Fruit fly (Drosophila melanogaster) whole organism, embryonic: ENCODE data around the gene DCP2.

ENCODE experiments used
- Abd-B ChIP-seq: fragments of 200-800 bp; sonication (Bioruptor generic); optimal IDR thresholded peaks from 2 replicates; lab custom pipeline; 2018; ENCODE audit warnings: missing biosample characterization, mild to moderate bottlenecking, missing genetic modification characterization, moderate library complexity
- CG10267 ChIP-seq: fragments of 200-800 bp; sonication (Bioruptor generic); optimal IDR thresholded peaks from 2 replicates; lab custom pipeline; 2018; ENCODE audit warnings: missing biosample characterization, mild to moderate bottlenecking, missing genetic modification characterization, moderate library complexity
- CG10959 ChIP-seq: fragments of 200-800 bp; sonication (Bioruptor generic); IDR thresholded peaks from 2 replicates; pipeline ENCODE4 v1.3.6; 2022; ENCODE audit warnings: missing biosample characterization, missing genetic modification characterization
- CG10979 ChIP-seq: fragments of 200-800 bp; sonication (Bioruptor generic); optimal IDR thresholded peaks from 2 replicates; lab custom pipeline; 2018; ENCODE audit warnings: missing biosample characterization, mild to moderate bottlenecking, missing genetic modification characterization, moderate library complexity
- CG11456 ChIP-seq: fragments of 200-800 bp; sonication (Bioruptor generic); IDR thresholded peaks from 3 replicates; pipeline ENCODE4 v1.3.6; 2022; ENCODE audit warnings: missing biosample characterization, missing genetic modification characterization
- CG12071 ChIP-seq: fragments of 200-800 bp; sonication (Bioruptor generic); optimal IDR thresholded peaks from 3 replicates; lab custom pipeline; 2018; ENCODE audit warnings: missing biosample characterization, mild to moderate bottlenecking, missing genetic modification characterization
- CG12219 ChIP-seq: fragments of 200-800 bp; sonication (Bioruptor generic); optimal IDR thresholded peaks from 3 replicates; lab custom pipeline; 2018; ENCODE audit warnings: missing biosample characterization, mild to moderate bottlenecking, missing genetic modification characterization
- CG12659 ChIP-seq: fragments of 200-800 bp; sonication (Bioruptor generic); optimal IDR thresholded peaks from 3 replicates; lab custom pipeline; 2017; ENCODE audit warnings: mild to moderate bottlenecking, missing biosample characterization, missing genetic modification reagents, missing genetic modification characterization
- CG13123 ChIP-seq: fragments of 200-800 bp; sonication (Bioruptor generic); optimal IDR thresholded peaks from 2 replicates; lab custom pipeline; 2016; ENCODE audit warnings: missing biosample characterization, missing genetic modification characterization
- CG14050 ChIP-seq: fragments of 200-800 bp; sonication (Bioruptor generic); IDR thresholded peaks from 3 replicates; pipeline ENCODE4 v1.3.6; 2022; ENCODE audit warnings: missing biosample characterization, missing genetic modification characterization
- CG17568 ChIP-seq: fragments of 200-800 bp; sonication (Bioruptor generic); optimal IDR thresholded peaks from 2 replicates; lab custom pipeline; 2018; ENCODE audit warnings: missing biosample characterization, mild to moderate bottlenecking, missing genetic modification characterization, moderate library complexity
- CG31365 ChIP-seq: fragments of 200-800 bp; sonication (Bioruptor generic); optimal IDR thresholded peaks from 2 replicates; lab custom pipeline; 2018; ENCODE audit warnings: missing biosample characterization, mild to moderate bottlenecking, missing genetic modification characterization
- CG3281 ChIP-seq: fragments of 200-800 bp; sonication (Bioruptor generic); optimal IDR thresholded peaks from 3 replicates; lab custom pipeline; 2017; ENCODE audit warnings: missing biosample characterization, mild to moderate bottlenecking, missing genetic modification characterization
- CG33213 ChIP-seq: fragments of 200-800 bp; sonication (Bioruptor generic); optimal IDR thresholded peaks from 3 replicates; lab custom pipeline; 2016; ENCODE audit warnings: missing biosample characterization, missing genetic modification characterization
- CG3847 ChIP-seq: fragments of 200-800 bp; sonication (Bioruptor generic); IDR thresholded peaks from 2 replicates; pipeline ENCODE4 v1.3.6; 2022; ENCODE audit warnings: missing biosample characterization, missing genetic modification characterization
- CG5245 ChIP-seq: fragments of 200-800 bp; sonication (Bioruptor generic); optimal IDR thresholded peaks from 3 replicates; lab custom pipeline; 2016; ENCODE audit warnings: missing biosample characterization, missing genetic modification characterization
- CG6791 ChIP-seq: fragments of 200-800 bp; sonication (Bioruptor generic); IDR thresholded peaks from 3 replicates; pipeline ENCODE4 v1.3.6; 2022; ENCODE audit warnings: missing biosample characterization, missing genetic modification characterization; ENCODE audit not compliant: partially characterized antibody
- CG7372 ChIP-seq: fragments of 200-800 bp; sonication (Bioruptor generic); IDR thresholded peaks from 2 replicates; pipeline ENCODE4 v1.3.6; 2022; ENCODE audit warnings: missing biosample characterization, missing genetic modification characterization
- CG9215 ChIP-seq: fragments of 200-800 bp; sonication (Bioruptor generic); IDR thresholded peaks from 2 replicates; pipeline ENCODE4 v1.3.6; 2022; ENCODE audit warnings: missing biosample characterization, missing genetic modification characterization
- CG9609 ChIP-seq: fragments of 200-800 bp; sonication (Bioruptor generic); optimal IDR thresholded peaks from 3 replicates; lab custom pipeline; 2016; ENCODE audit warnings: missing biosample characterization, missing genetic modification characterization
- CG9817 ChIP-seq: fragments of 200-800 bp; sonication (Bioruptor generic); optimal IDR thresholded peaks from 2 replicates; lab custom pipeline; 2018; ENCODE audit warnings: missing biosample characterization, mild to moderate bottlenecking, missing genetic modification characterization, moderate library complexity
- CHES-1-like ChIP-seq: fragments of 200-800 bp; sonication (Bioruptor generic); optimal IDR thresholded peaks from 2 replicates; lab custom pipeline; 2016; ENCODE audit warnings: missing biosample characterization, missing genetic modification characterization
- Dbx ChIP-seq: fragments of 200-800 bp; sonication (Bioruptor generic); IDR thresholded peaks from 3 replicates; pipeline ENCODE4 v1.3.6; 2022; ENCODE audit warnings: missing biosample characterization, missing genetic modification characterization
- Dip2 ChIP-seq: fragments of 200-800 bp; sonication (Bioruptor generic); IDR thresholded peaks from 2 replicates; pipeline ENCODE4 v1.3.6; 2022; ENCODE audit warnings: missing biosample characterization, missing genetic modification characterization
- HmgD ChIP-seq: fragments of 200-800 bp; sonication (Bioruptor generic); optimal IDR thresholded peaks from 3 replicates; lab custom pipeline; 2016; ENCODE audit warnings: missing biosample characterization, missing genetic modification characterization
- Hsf ChIP-seq: fragments of 200-800 bp; sonication (Bioruptor generic); optimal IDR thresholded peaks from 3 replicates; lab custom pipeline; 2016; ENCODE audit warnings: missing biosample characterization, missing genetic modification characterization
- Jarid2 ChIP-seq: fragments of 200-800 bp; sonication (Bioruptor generic); optimal IDR thresholded peaks from 3 replicates; lab custom pipeline; 2017; ENCODE audit warnings: mild to moderate bottlenecking, missing biosample characterization, missing genetic modification reagents, missing genetic modification characterization
- MBD-R2 ChIP-seq: fragments of 200-800 bp; sonication (Bioruptor generic); IDR thresholded peaks from 2 replicates; pipeline ENCODE4 v1.3.6; 2022; ENCODE audit warnings: missing biosample characterization, missing genetic modification characterization
- MESR4 ChIP-seq: fragments of 200-800 bp; sonication (Bioruptor generic); optimal IDR thresholded peaks from 2 replicates; lab custom pipeline; 2018; ENCODE audit warnings: missing biosample characterization, mild to moderate bottlenecking, missing genetic modification characterization, moderate library complexity
- NfI ChIP-seq: fragments of 200-800 bp; sonication (Bioruptor generic); optimal IDR thresholded peaks from 3 replicates; lab custom pipeline; 2018; ENCODE audit warnings: missing biosample characterization, mild to moderate bottlenecking, missing genetic modification characterization, moderate library complexity
- Oaz ChIP-seq: fragments of 200-800 bp; sonication (Bioruptor generic); IDR thresholded peaks from 2 replicates; pipeline ENCODE4 v1.3.6; 2022; ENCODE audit warnings: missing biosample characterization, missing genetic modification characterization
- Optix ChIP-seq: fragments of 200-800 bp; sonication (Bioruptor generic); IDR thresholded peaks from 3 replicates; pipeline ENCODE4 v1.3.6; 2022; ENCODE audit warnings: missing biosample characterization, missing genetic modification characterization
- TFAM ChIP-seq: fragments of 200-800 bp; sonication (Bioruptor generic); optimal IDR thresholded peaks from 2 replicates; lab custom pipeline; 2017; ENCODE audit warnings: missing biosample characterization, missing genetic modification characterization, inconsistent platforms
- bbx ChIP-seq: fragments of 200-800 bp; sonication (Bioruptor generic); IDR thresholded peaks from 2 replicates; pipeline ENCODE4 v1.3.6; 2022; ENCODE audit warnings: missing biosample characterization, missing genetic modification characterization; ENCODE audit not compliant: partially characterized antibody
- bcd ChIP-seq: fragments of 200-800 bp; sonication (Bioruptor generic); optimal IDR thresholded peaks from 2 replicates; lab custom pipeline; 2017; ENCODE audit warnings: missing biosample characterization, mild to moderate bottlenecking, missing genetic modification characterization
- btn ChIP-seq: fragments of 200-800 bp; sonication (Bioruptor generic); optimal IDR thresholded peaks from 2 replicates; lab custom pipeline; 2016; ENCODE audit warnings: missing biosample characterization, missing genetic modification characterization
- cad ChIP-seq: fragments of >200 bp; optimal IDR thresholded peaks from 2 replicates; lab custom pipeline; 2017; ENCODE audit warnings: missing biosample characterization, missing genetic modification characterization
- disco-r ChIP-seq: fragments of 200-800 bp; sonication (Bioruptor generic); optimal IDR thresholded peaks from 2 replicates; lab custom pipeline; 2016; ENCODE audit warnings: missing biosample characterization, missing genetic modification characterization
- dysf ChIP-seq: fragments of 200-800 bp; sonication (Bioruptor generic); IDR thresholded peaks from 3 replicates; pipeline ENCODE4 v1.3.6; 2022; ENCODE audit warnings: missing biosample characterization, missing genetic modification characterization
- eve ChIP-seq, 2 experiments: fragments of >200 bp; optimal IDR thresholded peaks; 2 replicates each; lab custom pipeline; 2017; ENCODE audit warnings: missing biosample characterization in 2 of 2, missing genetic modification characterization in 2 of 2
- fd96Cb ChIP-seq: fragments of 200-800 bp; sonication (Bioruptor generic); optimal IDR thresholded peaks from 2 replicates; lab custom pipeline; 2018; ENCODE audit warnings: missing biosample characterization, mild to moderate bottlenecking, missing genetic modification characterization, moderate library complexity
- gce ChIP-seq: fragments of 200-800 bp; sonication (Bioruptor generic); IDR thresholded peaks from 3 replicates; pipeline ENCODE4 v1.3.6; 2022; ENCODE audit warnings: missing biosample characterization, missing genetic modification characterization
- gro ChIP-seq: fragments of 200-800 bp; sonication (Bioruptor generic); optimal IDR thresholded peaks from 2 replicates; lab custom pipeline; 2016; ENCODE audit warnings: missing biosample characterization, missing genetic modification characterization
- lbe ChIP-seq: fragments of 200-800 bp; sonication (Bioruptor generic); optimal IDR thresholded peaks from 2 replicates; lab custom pipeline; 2016; ENCODE audit warnings: missing biosample characterization, mild to moderate bottlenecking, missing genetic modification characterization
- phol ChIP-seq: fragments of 200-800 bp; sonication (Bioruptor generic); optimal IDR thresholded peaks from 3 replicates; lab custom pipeline; 2018; ENCODE audit warnings: missing biosample characterization, mild to moderate bottlenecking, missing genetic modification characterization, moderate library complexity
- seq ChIP-seq: fragments of 200-800 bp; sonication (Bioruptor generic); IDR thresholded peaks from 2 replicates; pipeline ENCODE4 v1.3.6; 2022; ENCODE audit warnings: missing biosample characterization, missing genetic modification characterization
- shn ChIP-seq: fragments of 200-800 bp; sonication (Bioruptor generic); optimal IDR thresholded peaks from 3 replicates; lab custom pipeline; 2016; ENCODE audit warnings: missing biosample characterization, missing genetic modification characterization
- sim ChIP-seq: fragments of 200-800 bp; sonication (Bioruptor generic); IDR thresholded peaks from 2 replicates; pipeline ENCODE4 v1.3.6; 2022; ENCODE audit warnings: missing biosample characterization, missing genetic modification characterization
- trem ChIP-seq: fragments of 200-800 bp; optimal IDR thresholded peaks from 3 replicates; lab custom pipeline; 2019; ENCODE audit warnings: missing biosample characterization, mild to moderate bottlenecking, missing genetic modification characterization, moderate library complexity
- usp ChIP-seq: fragments of >200 bp; optimal IDR thresholded peaks from 2 replicates; lab custom pipeline; 2017; ENCODE audit warnings: missing biosample characterization, missing genetic modification characterization
- wor ChIP-seq: fragments of 200-800 bp; sonication (Bioruptor generic); IDR thresholded peaks from 2 replicates; pipeline ENCODE4 v1.3.6; 2022; ENCODE audit warnings: missing biosample characterization, missing genetic modification characterization
- zen ChIP-seq: fragments of 200-800 bp; sonication (Bioruptor generic); optimal IDR thresholded peaks from 3 replicates; lab custom pipeline; 2018; ENCODE audit warnings: missing biosample characterization, mild to moderate bottlenecking, missing genetic modification characterization, moderate library complexity

Gene DCP2

dm6 chr3L:15768947-15769389, 57.3 kb downstream of the DCP2 start (continued):
- TF ChIP-seq CG12659, result peak; percentile 36
- TF ChIP-seq eve (GFP tag; optimal IDR thresholded peaks at IDR 0.05; lab: Kevin White, UChicago), result no peak
- TF ChIP-seq CG10267, result peak; percentile 78
- no peak for TF ChIP-seq seq (GFP tag; lab: Robert Waterston, UW)
- TF ChIP-seq gro (GFP tag; lab: Kevin White, UChicago), result no peak
- TF ChIP-seq CG10979 (tag; lab: Kevin White, UChicago), result peak; percentile 87
- TF ChIP-seq CG6791 (GFP tag; lab: Robert Waterston, UW), result no peak
- no peak for TF ChIP-seq Dip2 (GFP tag; lab: Robert Waterston, UW)
- TF ChIP-seq MBD-R2 (GFP tag; lab: Robert Waterston, UW), result peak; percentile 26; the same call in 1 of the 2 replicates
- no peak for TF ChIP-seq CG33213 (GFP tag; lab: Kevin White, UChicago)
- TF ChIP-seq CG11456 (GFP tag; lab: Robert Waterston, UW), result no peak
- 0 out of 2 replicates have a peak, but pooled peaks have one; percentile 4 for TF ChIP-seq CG3847 (GFP tag; lab: Robert Waterston, UW)
- no peak for TF ChIP-seq CHES-1-like
- TF ChIP-seq wor (GFP tag; lab: Robert Waterston, UW), result peak; percentile 31; the same call in 1 of the 2 replicates
- no peak for TF ChIP-seq btn (GFP tag; lab: Kevin White, UChicago)
- no peak for TF ChIP-seq CG9817
- TF ChIP-seq CG17568 (GFP tag; lab: Kevin White, UChicago), result no peak
- no peak for TF ChIP-seq CG9609 (GFP tag; lab: Kevin White, UChicago)
- TF ChIP-seq Hsf (GFP tag; lab: Kevin White, UChicago), result no peak
- TF ChIP-seq CG9215 (GFP tag; lab: Robert Waterston, UW), result no peak
- no peak for TF ChIP-seq Optix (GFP tag; lab: Robert Waterston, UW)
- TF ChIP-seq sim, result 0 out of 2 replicates have a peak, but pooled peaks have one; percentile 42
- peak; percentile 79 for TF ChIP-seq fd96Cb
- peak; percentile 25 for TF ChIP-seq Jarid2 (GFP tag; lab: Kevin White, UChicago)
- TF ChIP-seq gce, result no peak
- TF ChIP-seq CG13123, result peak; percentile 14
- no peak for TF ChIP-seq shn (GFP tag; lab: Kevin White, UChicago)
- TF ChIP-seq HmgD (GFP tag; lab: Kevin White, UChicago), result no peak
- peak; percentile 71 for TF ChIP-seq trem
- TF ChIP-seq MESR4, result no peak
- TF ChIP-seq zen, result peak; percentile 66
- TF ChIP-seq usp (GFP tag; lab: Kevin White, UChicago), result no peak
- TF ChIP-seq cad (GFP tag; lab: Kevin White, UChicago), result no peak
- TF ChIP-seq Dbx (GFP tag; lab: Robert Waterston, UW), result 0 out of 3 replicates have a peak, but pooled peaks have one; percentile 37
- TF ChIP-seq lbe (GFP tag; lab: Kevin White, UChicago), result no peak
- peak; percentile 59 for TF ChIP-seq bcd
- TF ChIP-seq dysf, result peak; percentile 51; the same call in 1 of the 3 replicates
- TF ChIP-seq Abd-B (GFP tag; lab: Kevin White, UChicago), result peak; percentile 64
- no peak for TF ChIP-seq CG14050
- no peak for TF ChIP-seq CG12219
- TF ChIP-seq CG5245 (GFP tag; lab: Kevin White, UChicago), result peak; percentile 70
- TF ChIP-seq disco-r, result no peak
- no peak for TF ChIP-seq TFAM (GFP tag; lab: Kevin White, UChicago)
- peak; percentile 56; the same call in 1 of the 2 replicates for TF ChIP-seq CG10959 (GFP tag; lab: Robert Waterston, UW)
- peak; percentile 40 for TF ChIP-seq CG12071 (GFP tag; lab: Kevin White, UChicago)
- no peak for TF ChIP-seq Oaz (GFP tag; lab: Robert Waterston, UW)
- TF ChIP-seq CG31365 (tag; lab: Kevin White, UChicago), result no peak
- peak; percentile 17 for TF ChIP-seq NfI (GFP tag; lab: Kevin White, UChicago)
- TF ChIP-seq phol (tag; lab: Kevin White, UChicago), result peak; percentile 83
- TF ChIP-seq bbx, result no peak
- TF ChIP-seq CG3281 (GFP tag; lab: Kevin White, UChicago), result peak; percentile 43
- no peak for TF ChIP-seq CG7372 (GFP tag; lab: Robert Waterston, UW)
